Fruit fly (Drosophila melanogaster): Measurements from ENCODE around the gene hiw.

The hiw gene

DNA sequence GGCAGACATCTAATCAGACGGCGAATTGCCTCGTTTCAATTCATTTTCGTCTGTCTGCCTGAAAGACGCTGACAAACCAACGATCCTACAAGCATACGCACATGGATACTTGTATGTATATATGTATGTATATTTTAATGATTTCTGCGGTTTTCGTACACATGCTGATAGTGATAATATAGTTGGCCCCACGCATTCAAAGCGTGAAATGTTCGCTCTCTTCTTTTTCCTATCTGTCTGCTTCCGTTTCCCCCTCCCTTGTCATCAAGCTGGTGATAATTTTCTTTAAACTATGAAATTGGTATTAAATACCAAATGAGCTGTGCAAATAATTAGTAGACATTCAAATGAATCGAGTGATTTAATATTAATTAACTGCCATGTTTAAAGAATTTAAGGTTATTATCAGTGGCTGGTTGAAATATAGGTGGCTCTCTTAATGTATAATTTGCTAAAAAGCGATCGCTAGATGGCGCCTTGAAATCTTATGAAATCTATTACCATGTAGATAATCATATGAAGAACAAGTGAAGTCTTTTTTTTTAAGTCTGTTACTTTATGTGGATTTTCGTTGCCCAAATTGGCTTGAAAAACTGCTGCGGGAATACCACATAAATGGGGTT, 17.7 kb upstream of the hiw start, which contains the start of gene CG33177 (continued):
- TF ChIP-seq Bgb (GFP tag; IDR thresholded peaks at IDR 0.05; ENCODE audit: partially characterized antibody), result 0 out of 2 replicates have a peak, but pooled peaks have one; percentile 9
- TF ChIP-seq CG15514 (GFP tag; optimal IDR thresholded peaks at IDR 0.05), result peak; percentile 32
- no peak for TF ChIP-seq Gsc (GFP tag; IDR thresholded peaks at IDR 0.05)
- no peak for TF ChIP-seq sens-2 (GFP tag; IDR thresholded peaks at IDR 0.05)
- no peak for TF ChIP-seq CG1602 (GFP tag; optimal IDR thresholded peaks at IDR 0.05)
- no peak for TF ChIP-seq ash1 (GFP tag; optimal IDR thresholded peaks at IDR 0.05)
- no peak for TF ChIP-seq CG8765 (GFP tag; IDR thresholded peaks at IDR 0.05)
- no peak for TF ChIP-seq unc-4 (GFP tag; IDR thresholded peaks at IDR 0.05; ENCODE audit: partially characterized antibody)
- TF ChIP-seq Trl (optimal IDR thresholded peaks at IDR 0.05), result no peak
- no peak for TF ChIP-seq Trl (GFP tag; optimal IDR thresholded peaks at IDR 0.05)
- no peak for TF ChIP-seq jing (GFP tag; optimal IDR thresholded peaks at IDR 0.05)
- no peak for TF ChIP-seq bsh (GFP tag; optimal IDR thresholded peaks at IDR 0.05)
- TF ChIP-seq NfI (GFP tag; optimal IDR thresholded peaks at IDR 0.05), result peak; percentile 14
- TF ChIP-seq cas (GFP tag; IDR thresholded peaks at IDR 0.05), result no peak
- TF ChIP-seq CG13894 (tag; optimal IDR thresholded peaks at IDR 0.05), result no peak
- TF ChIP-seq mirr (GFP tag; optimal IDR thresholded peaks at IDR 0.05), result peak; percentile 55
- TF ChIP-seq Abd-B (GFP tag; optimal IDR thresholded peaks at IDR 0.05), result peak; percentile 9
- TF ChIP-seq CG16813 (GFP tag; IDR thresholded peaks at IDR 0.05; ENCODE audit: partially characterized antibody), result no peak
- TF ChIP-seq gce (GFP tag; IDR thresholded peaks at IDR 0.05), result no peak
- TF ChIP-seq CG3281 (GFP tag; optimal IDR thresholded peaks at IDR 0.05), result no peak
- TF ChIP-seq az2 (GFP tag; optimal IDR thresholded peaks at IDR 0.05), result peak; percentile 9
- TF ChIP-seq CHES-1-like (GFP tag; optimal IDR thresholded peaks at IDR 0.05), result no peak
- TF ChIP-seq Chrac-16 (GFP tag; optimal IDR thresholded peaks at IDR 0.05), result peak; percentile 18
- TF ChIP-seq Doc2 (GFP tag; IDR thresholded peaks at IDR 0.05), result no peak
- peak; percentile 21; the same call in 1 of the 2 replicates for TF ChIP-seq CG32532 (GFP tag; IDR thresholded peaks at IDR 0.05)
- no peak for TF ChIP-seq Drgx (GFP tag; IDR thresholded peaks at IDR 0.05)
- peak; percentile 91 for TF ChIP-seq exex (tag; optimal IDR thresholded peaks at IDR 0.05)
- TF ChIP-seq fd64A (GFP tag; optimal IDR thresholded peaks at IDR 0.05), result no peak
- 0 out of 2 replicates have a peak, but pooled peaks have one; percentile 24 for TF ChIP-seq NFAT (GFP tag; IDR thresholded peaks at IDR 0.05)
- TF ChIP-seq Ada2b (GFP tag; IDR thresholded peaks at IDR 0.05), result no peak
- peak; percentile 13 for TF ChIP-seq CG17385 (GFP tag; optimal IDR thresholded peaks at IDR 0.05)
- no peak for TF ChIP-seq btn (GFP tag; optimal IDR thresholded peaks at IDR 0.05)
- TF ChIP-seq pan (optimal IDR thresholded peaks at IDR 0.05), result no peak
- TF ChIP-seq pan (GFP tag; optimal IDR thresholded peaks at IDR 0.05 in 1 of 2, IDR thresholded peaks at IDR 0.05 in 1 of 2), result no peak
- TF ChIP-seq chn (GFP tag; optimal IDR thresholded peaks at IDR 0.05), result no peak
- TF ChIP-seq Nf-YC (tag; optimal IDR thresholded peaks at IDR 0.05), result peak; percentile 2
- TF ChIP-seq hth (optimal IDR thresholded peaks at IDR 0.05), result no peak
- TF ChIP-seq CG3065 (GFP tag; optimal IDR thresholded peaks at IDR 0.05), result no peak
- no peak for TF ChIP-seq D (optimal IDR thresholded peaks at IDR 0.05)
- TF ChIP-seq D (GFP tag; optimal IDR thresholded peaks at IDR 0.05), result no peak
- TF ChIP-seq Jarid2 (GFP tag; optimal IDR thresholded peaks at IDR 0.05), result no peak
- TF ChIP-seq Fer3 (tag; optimal IDR thresholded peaks at IDR 0.05), result peak; percentile 20
- peak; percentile 3 for TF ChIP-seq CG2116 (GFP tag; optimal IDR thresholded peaks at IDR 0.05)
- peak; percentile 21 for TF ChIP-seq CG13424 (tag; optimal IDR thresholded peaks at IDR 0.05)
- TF ChIP-seq usp (GFP tag; optimal IDR thresholded peaks at IDR 0.05), result no peak
- TF ChIP-seq MTF-1 (GFP tag; optimal IDR thresholded peaks at IDR 0.05; ENCODE audit: borderline replicate concordance), result no peak
- TF ChIP-seq Dp (GFP tag; optimal IDR thresholded peaks at IDR 0.05), result peak; percentile 8
- TF ChIP-seq Bteb2 (GFP tag; optimal IDR thresholded peaks at IDR 0.05), result no peak
- no peak for TF ChIP-seq CG12236 (GFP tag; optimal IDR thresholded peaks at IDR 0.05)
- TF ChIP-seq Opbp (GFP tag; IDR thresholded peaks at IDR 0.05; ENCODE audit: partially characterized antibody), result no peak; the same call in 2 of the 3 replicates
- TF ChIP-seq CG12659 (GFP tag; optimal IDR thresholded peaks at IDR 0.05), result peak; percentile 25
